Fruit fly (Drosophila melanogaster) Kc167 (cell line): ENCODE results near the gene Sfp24Ba.

Experiments
- Myc ChIP-seq: fragments of >200 bp; optimal IDR thresholded peaks from 2 replicates; lab custom pipeline; 2017; ENCODE audit warnings: missing external identifiers
- Sin3A ChIP-seq: fragments of >200 bp; optimal IDR thresholded peaks from 2 replicates; lab custom pipeline; 2018; ENCODE audit warnings: missing external identifiers
- insv ChIP-seq: fragments of >200 bp; optimal IDR thresholded peaks from 3 replicates; lab custom pipeline; 2018; ENCODE audit warnings: missing external identifiers
- psq ChIP-seq: fragments of >200 bp; optimal IDR thresholded peaks from 2 replicates; lab custom pipeline; 2017; ENCODE audit warnings: missing external identifiers
- ttk ChIP-seq: sonication (Bioruptor generic); optimal IDR thresholded peaks from 2 replicates; lab custom pipeline; 2017; ENCODE audit warnings: missing external identifiers

- TF ChIP-seq psq (lab: Kevin White, UChicago) (no peak), insv (lab: Kevin White, UChicago) (no peak), ttk (lab: Kevin White, UChicago) (no peak), Sin3A (lab: Kevin White, UChicago) (no peak), Myc (lab: Kevin White, UChicago) (no peak)
Observed at dm6 chr2L:3685139-3685851, 16.9 kb upstream of the Sfp24Ba start.
